Worm (Caenorhabditis elegans) whole organism, late embryonic: Measurements from ENCODE around the gene ZC15.10.

Experiments
- C08G9.2 ChIP-seq: sonication (generic microtip); optimal IDR thresholded peaks from 2 replicates; lab custom pipeline; 2016; ENCODE audit warnings: mild to moderate bottlenecking, missing genetic modification characterization, moderate library complexity, missing compliant biosample characterization
- K02D7.2 ChIP-seq: sonication (generic microtip); optimal IDR thresholded peaks from 2 replicates; lab custom pipeline; 2017; ENCODE audit warnings: mild to moderate bottlenecking, missing genetic modification characterization, missing compliant biosample characterization
- T23F11.4 ChIP-seq: fragments of 200-800 bp; sonication (Bioruptor generic); optimal IDR thresholded peaks from 2 replicates; lab custom pipeline; 2018; ENCODE audit warnings: mild to moderate bottlenecking, missing genetic modification characterization, missing compliant biosample characterization
- Y22D7AL.16 ChIP-seq: sonication (generic microtip); optimal IDR thresholded peaks from 2 replicates; lab custom pipeline; 2016; ENCODE audit warnings: missing genetic modification characterization, missing compliant biosample characterization
- ama-1 ChIP-seq: fragments of 150-350 bp; optimal IDR thresholded peaks from 2 replicates; lab custom pipeline; 2014
- ceh-14 ChIP-seq: sonication (generic microtip); optimal IDR thresholded peaks from 2 replicates; lab custom pipeline; 2016; ENCODE audit warnings: missing genotype, missing genetic modification characterization, missing compliant biosample characterization
- ceh-18 ChIP-seq: sonication (generic microtip); optimal IDR thresholded peaks from 2 replicates; lab custom pipeline; 2016; ENCODE audit warnings: missing genetic modification characterization, missing compliant biosample characterization
- ceh-19 ChIP-seq: fragments of 200-800 bp; sonication (Bioruptor generic); optimal IDR thresholded peaks from 2 replicates; lab custom pipeline; 2018; ENCODE audit warnings: mild to moderate bottlenecking, missing genetic modification characterization, missing compliant biosample characterization
- ceh-2 ChIP-seq: sonication (generic microtip); optimal IDR thresholded peaks from 2 replicates; lab custom pipeline; 2016; ENCODE audit warnings: missing genotype, missing genetic modification characterization, missing compliant biosample characterization
- ceh-22 ChIP-seq: sonication (generic microtip); optimal IDR thresholded peaks from 2 replicates; lab custom pipeline; 2017; ENCODE audit warnings: missing biosample characterization, missing genetic modification characterization
- ceh-48 ChIP-seq: sonication (generic microtip); optimal IDR thresholded peaks from 2 replicates; lab custom pipeline; 2016; ENCODE audit warnings: missing genetic modification characterization, inconsistent platforms, missing compliant biosample characterization
- ceh-9 ChIP-seq: sonication (generic microtip); optimal IDR thresholded peaks from 2 replicates; lab custom pipeline; 2016; ENCODE audit warnings: mild to moderate bottlenecking, missing genetic modification characterization, inconsistent platforms, missing compliant biosample characterization
- dmd-4 ChIP-seq: sonication (generic microtip); optimal IDR thresholded peaks from 2 replicates; lab custom pipeline; 2016; ENCODE audit warnings: borderline replicate concordance, missing genetic modification characterization, missing compliant biosample characterization
- dve-1 ChIP-seq: sonication (generic microtip); optimal IDR thresholded peaks from 2 replicates; lab custom pipeline; 2017; ENCODE audit warnings: antibody characterized with exemption, mild to moderate bottlenecking, missing genetic modification characterization, missing compliant biosample characterization
- elt-2 ChIP-seq: sonication (generic microtip); optimal IDR thresholded peaks from 2 replicates; lab custom pipeline; 2016; ENCODE audit warnings: missing genetic modification reagents, missing genetic modification characterization, missing compliant biosample characterization
- ets-4 ChIP-seq: sonication (generic microtip); optimal IDR thresholded peaks from 2 replicates; lab custom pipeline; 2016; ENCODE audit warnings: missing genetic modification characterization, missing compliant biosample characterization
- fkh-6 ChIP-seq: sonication (generic microtip); optimal IDR thresholded peaks from 2 replicates; lab custom pipeline; 2016; ENCODE audit warnings: missing genetic modification characterization, missing compliant biosample characterization
- gmeb-2 ChIP-seq: sonication (generic microtip); optimal IDR thresholded peaks from 2 replicates; lab custom pipeline; 2016; ENCODE audit warnings: missing genetic modification characterization, inconsistent platforms, missing compliant biosample characterization
- hlh-13 ChIP-seq: fragments of 200-800 bp; sonication (Bioruptor generic); optimal IDR thresholded peaks from 2 replicates; lab custom pipeline; 2018; ENCODE audit warnings: mild to moderate bottlenecking, missing genetic modification characterization, missing compliant biosample characterization
- hlh-8 ChIP-seq: sonication (generic microtip); optimal IDR thresholded peaks from 2 replicates; lab custom pipeline; 2016; ENCODE audit warnings: missing genotype, missing genetic modification characterization, missing compliant biosample characterization
- madf-2 ChIP-seq: sonication (generic microtip); optimal IDR thresholded peaks from 2 replicates; lab custom pipeline; 2017; ENCODE audit warnings: missing genetic modification characterization, missing compliant biosample characterization
- mec-3 ChIP-seq: sonication (generic microtip); optimal IDR thresholded peaks from 2 replicates; lab custom pipeline; 2016; ENCODE audit warnings: borderline replicate concordance, missing genetic modification characterization, missing compliant biosample characterization
- nfya-1 ChIP-seq: sonication (generic microtip); optimal IDR thresholded peaks from 2 replicates; lab custom pipeline; 2017; ENCODE audit warnings: missing genetic modification characterization, mild to moderate bottlenecking, missing compliant biosample characterization, antibody characterized with exemption, moderate library complexity
- odd-2 ChIP-seq: sonication (generic microtip); optimal IDR thresholded peaks from 2 replicates; lab custom pipeline; 2017; ENCODE audit warnings: antibody characterized with exemption, mild to moderate bottlenecking, missing genetic modification characterization, missing compliant biosample characterization
- pag-3 ChIP-seq: sonication (generic microtip); optimal IDR thresholded peaks from 2 replicates; lab custom pipeline; 2016; ENCODE audit warnings: missing compliant biosample characterization, missing genetic modification characterization, borderline replicate concordance
- pax-1 ChIP-seq: fragments of 150-350 bp; optimal IDR thresholded peaks from 2 replicates; lab custom pipeline; 2014; ENCODE audit warnings: missing biosample characterization, missing genetic modification characterization
- pha-4 ChIP-seq: fragments of 150-350 bp; optimal IDR thresholded peaks from 2 replicates; lab custom pipeline; 2018; ENCODE audit warnings: missing biosample characterization, missing genetic modification reagents, missing genetic modification characterization
- pqm-1 ChIP-seq: sonication (generic microtip); optimal IDR thresholded peaks from 2 replicates; lab custom pipeline; 2016; ENCODE audit warnings: missing genetic modification characterization, missing compliant biosample characterization
- rnt-1 ChIP-seq: sonication (generic microtip); optimal IDR thresholded peaks from 2 replicates; lab custom pipeline; 2016; ENCODE audit warnings: missing genetic modification characterization, missing compliant biosample characterization
- sdc-2 ChIP-seq: sonication (generic microtip); optimal IDR thresholded peaks from 2 replicates; lab custom pipeline; 2016; ENCODE audit warnings: missing genotype, missing genetic modification characterization, missing compliant biosample characterization
- sox-4 ChIP-seq: sonication (generic microtip); optimal IDR thresholded peaks from 2 replicates; lab custom pipeline; 2017; ENCODE audit warnings: mild to moderate bottlenecking, missing genetic modification characterization, inconsistent platforms, missing compliant biosample characterization
- tbx-2 ChIP-seq: sonication (generic microtip); optimal IDR thresholded peaks from 2 replicates; lab custom pipeline; 2016; ENCODE audit warnings: missing genetic modification characterization, missing compliant biosample characterization
- tbx-7 ChIP-seq: sonication (generic microtip); optimal IDR thresholded peaks from 2 replicates; lab custom pipeline; 2016; ENCODE audit warnings: missing genotype, missing genetic modification characterization, missing compliant biosample characterization
- ttx-3 ChIP-seq: sonication (generic microtip); optimal IDR thresholded peaks from 2 replicates; lab custom pipeline; 2016; ENCODE audit warnings: missing genetic modification reagents, missing genetic modification characterization, missing compliant biosample characterization
- unc-3 ChIP-seq, 2 experiments: fragments of 200-800 bp in 1 of 2; sonication (Bioruptor generic) in 1 of 2; sonication (generic microtip) in 1 of 2; conservative IDR thresholded peaks in 1 of 2; optimal IDR thresholded peaks in 1 of 2; 2 replicates each; pipeline versions ENCODE4 v1.3.6 to Lab custom; 2016 to 2022; ENCODE audit warnings: missing compliant biosample characterization in 2 of 2, missing genetic modification characterization in 2 of 2, missing genetic modification reagents in 1 of 2
- unc-42 ChIP-seq: sonication (generic microtip); optimal IDR thresholded peaks from 2 replicates; lab custom pipeline; 2016; ENCODE audit warnings: missing genotype, missing genetic modification characterization, missing compliant biosample characterization
- unc-55 ChIP-seq: sonication (generic microtip); optimal IDR thresholded peaks from 2 replicates; lab custom pipeline; 2017; ENCODE audit warnings: missing biosample characterization, missing genetic modification reagents, missing genetic modification characterization
- unc-86 ChIP-seq: sonication (generic microtip); optimal IDR thresholded peaks from 2 replicates; lab custom pipeline; 2016; ENCODE audit warnings: missing genetic modification characterization, missing compliant biosample characterization
- zip-5 ChIP-seq: sonication (generic microtip); optimal IDR thresholded peaks from 2 replicates; lab custom pipeline; 2016; ENCODE audit warnings: missing genetic modification characterization, missing compliant biosample characterization
- ztf-16 ChIP-seq: sonication (generic microtip); optimal IDR thresholded peaks from 2 replicates; lab custom pipeline; 2017; ENCODE audit warnings: missing genetic modification characterization, missing compliant biosample characterization

The ZC15.10 gene

ce11 chrV:20310575-20310974, at the start of gene ZC15.10:
Gene ZC15.10 (plus strand): TSS chrV:20310736.
- TF ChIP-seq mec-3 (tag; lab: Kevin White, UChicago) (no peak), T23F11.4 (GFP tag; lab: Kevin White, UChicago) (no peak), dmd-4 (tag; lab: Kevin White, UChicago) (no peak), ceh-14 (tag; lab: Kevin White, UChicago) (no peak), ceh-9 (tag; lab: Kevin White, UChicago) (no peak), fkh-6 (tag; lab: Kevin White, UChicago) (no peak), odd-2 (tag; lab: Kevin White, UChicago) (no peak), zip-5 (no peak), pax-1 (tag; lab: Kevin White, UChicago) (no peak), ztf-16 (tag; lab: Kevin White, UChicago) (no peak), sox-4 (tag; lab: Kevin White, UChicago) (no peak), unc-86 (tag; lab: Kevin White, UChicago) (no peak), madf-2 (no peak), pqm-1 (tag; lab: Kevin White, UChicago) (no peak)

DNA sequence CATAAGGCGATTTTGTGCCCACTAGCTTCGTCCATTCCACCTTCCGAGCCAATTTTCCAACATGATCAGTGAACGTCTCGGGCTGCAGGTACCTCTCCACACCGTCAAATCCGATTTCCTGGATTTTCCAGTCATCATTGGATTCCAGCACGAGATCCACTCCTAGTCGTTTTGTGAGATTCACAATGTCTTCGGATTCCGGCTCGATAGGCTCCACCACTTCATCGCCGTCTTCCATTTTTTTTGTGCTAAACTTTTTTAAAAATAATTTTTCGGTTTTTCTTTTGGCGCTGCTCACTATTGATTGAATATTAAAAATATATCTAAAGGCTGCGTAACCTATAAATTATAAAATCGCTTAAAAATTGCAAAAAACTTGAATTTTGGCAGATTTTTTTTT, 43.5 kb upstream of the ZC15.10 start, which contains the start of gene mdt-17:
Gene mdt-17, minus strand, starts transcription at position 256 of the 400 bp plus-strand sequence.
- no peak for TF ChIP-seq ceh-48 (tag; lab: Kevin White, UChicago)

- TF ChIP-seq nfya-1 (tag; lab: Kevin White, UChicago) (peak; percentile 26), ceh-19 (GFP tag; lab: Kevin White, UChicago) (no peak), pax-1 (tag; lab: Kevin White, UChicago) (peak; percentile 2), unc-42 (peak; percentile 24), rnt-1 (tag; lab: Kevin White, UChicago) (peak; percentile 65)
- TF ChIP-seq, all 69 proteins: peak for 4
Observed at ce11 chrV:20269661-20270137, 40.8 kb upstream of the ZC15.10 start, which contains the start of the genes prmt-1 and cdkr-3. Gene prmt-1 (minus strand): TSS chrV:20269711. Gene cdkr-3 (plus strand): TSS chrV:20270107.

DNA sequence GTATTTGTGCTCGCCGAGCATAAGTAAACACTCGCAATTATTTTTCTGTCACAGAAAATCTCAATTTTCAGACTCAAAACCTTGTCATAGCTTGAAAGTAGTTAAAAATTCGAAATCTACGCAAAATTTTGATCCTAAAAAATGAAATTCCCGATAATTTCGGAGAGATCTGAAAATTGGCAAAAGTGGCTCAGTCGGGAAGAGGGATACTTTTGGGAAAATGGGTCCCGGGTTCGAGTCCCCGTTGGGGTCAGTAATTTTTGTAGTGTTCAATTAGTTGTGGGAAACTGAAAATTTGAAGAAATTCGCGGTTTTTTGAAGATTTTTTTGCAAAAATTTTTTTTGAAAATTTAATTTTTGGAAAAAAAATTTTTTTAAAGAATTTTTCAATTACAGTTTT, 33.6 kb upstream of the ZC15.10 start:
- TF ChIP-seq ceh-18 (no peak), pag-3 (tag; lab: Kevin White, UChicago) (no peak), unc-55 (GFP tag; lab: Kevin White, UChicago) (no peak), unc-3 (GFP tag; conservative IDR thresholded peaks at IDR 0.05; lab: Robert Waterston, UW) (no peak), unc-3 (tag; optimal IDR thresholded peaks at IDR 0.05; lab: Kevin White, UChicago) (no peak), mec-3 (tag; lab: Kevin White, UChicago) (no peak), nfya-1 (tag; lab: Kevin White, UChicago) (no peak), fkh-6 (tag; lab: Kevin White, UChicago) (no peak), ceh-14 (tag; lab: Kevin White, UChicago) (no peak), sdc-2 (tag; lab: Kevin White, UChicago) (no peak), ceh-2 (no peak), ceh-19 (GFP tag; lab: Kevin White, UChicago) (no peak), ceh-22 (no peak), Y22D7AL.16 (no peak), dve-1 (tag; lab: Kevin White, UChicago) (no peak), zip-5 (no peak), ceh-9 (tag; lab: Kevin White, UChicago) (no peak), elt-2 (tag; lab: Kevin White, UChicago) (no peak), tbx-2 (no peak), ama-1 (lab: Kevin White, UChicago) (no peak), gmeb-2 (no peak)

DNA sequence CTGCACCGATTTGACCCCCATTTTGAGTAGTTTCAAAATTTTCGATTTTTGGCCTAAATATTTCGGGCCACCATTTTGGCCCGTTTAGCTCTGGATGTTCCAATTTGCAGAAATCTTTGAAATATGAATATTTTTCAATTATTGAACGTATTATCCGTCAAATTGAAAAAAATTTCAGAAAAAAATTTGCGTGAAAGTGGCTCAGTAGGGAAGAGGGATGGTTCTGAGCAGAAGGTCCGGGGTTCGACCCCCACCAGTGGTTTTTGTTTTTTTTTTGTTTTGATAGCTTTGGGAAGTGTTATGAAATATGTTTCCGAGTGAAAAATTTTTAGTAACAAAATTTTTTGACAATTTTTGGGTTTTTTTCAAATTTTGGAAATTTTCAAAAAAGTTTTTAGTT, 31.2 kb upstream of the ZC15.10 start:
- TF ChIP-seq unc-86 (tag; lab: Kevin White, UChicago) (no peak), hlh-8 (tag; lab: Kevin White, UChicago) (no peak), ceh-18 (no peak), nfya-1 (tag; lab: Kevin White, UChicago) (no peak), gmeb-2 (no peak), pha-4 (tag; lab: Kevin White, UChicago) (no peak), ttx-3 (tag; lab: Kevin White, UChicago) (no peak), Y22D7AL.16 (no peak), hlh-13 (GFP tag; lab: Kevin White, UChicago) (no peak), ceh-22 (no peak), unc-55 (GFP tag; lab: Kevin White, UChicago) (no peak), ceh-19 (GFP tag; lab: Kevin White, UChicago) (no peak), sdc-2 (tag; lab: Kevin White, UChicago) (no peak), C08G9.2 (tag; lab: Kevin White, UChicago) (no peak), madf-2 (no peak), ets-4 (no peak), K02D7.2 (tag; lab: Kevin White, UChicago) (no peak), tbx-7 (tag; lab: Kevin White, UChicago) (no peak)
